Fruit fly (Drosophila melanogaster) whole organism, embryonic: ENCODE data around the gene AstA-R1.

Experiments used
- Atf3 ChIP-seq: fragments of 200-800 bp; sonication (Bioruptor generic); optimal IDR thresholded peaks from 3 replicates; lab custom pipeline; 2016; ENCODE audit warnings: missing biosample characterization, missing genetic modification characterization
- Atf6 ChIP-seq: fragments of 200-800 bp; sonication (Bioruptor generic); IDR thresholded peaks from 2 replicates; pipeline ENCODE4 v1.3.6; 2022; ENCODE audit warnings: missing biosample characterization, missing genetic modification characterization
- Awh ChIP-seq: fragments of 200-800 bp; sonication (Bioruptor generic); IDR thresholded peaks from 2 replicates; pipeline ENCODE4, ENCODE4 v1.3.6; 2022; ENCODE audit warnings: missing biosample characterization, missing genetic modification characterization
- Blimp-1 ChIP-seq: fragments of 200-800 bp; sonication (Bioruptor generic); optimal IDR thresholded peaks from 3 replicates; lab custom pipeline; 2018; ENCODE audit warnings: missing biosample characterization, missing genetic modification characterization, mild to moderate bottlenecking, moderate library complexity, missing genetic modification reagents
- CG10267 ChIP-seq: fragments of 200-800 bp; sonication (Bioruptor generic); optimal IDR thresholded peaks from 2 replicates; lab custom pipeline; 2018; ENCODE audit warnings: missing biosample characterization, mild to moderate bottlenecking, missing genetic modification characterization, moderate library complexity
- CG10543 ChIP-seq: fragments of 200-800 bp; sonication (Bioruptor generic); optimal IDR thresholded peaks from 3 replicates; lab custom pipeline; 2017; ENCODE audit warnings: missing biosample characterization, mild to moderate bottlenecking, missing genetic modification characterization, moderate library complexity
- CG12071 ChIP-seq: fragments of 200-800 bp; sonication (Bioruptor generic); optimal IDR thresholded peaks from 3 replicates; lab custom pipeline; 2018; ENCODE audit warnings: missing biosample characterization, mild to moderate bottlenecking, missing genetic modification characterization
- CG15073 ChIP-seq: fragments of 200-800 bp; sonication (Bioruptor generic); optimal IDR thresholded peaks from 2 replicates; lab custom pipeline; 2016; ENCODE audit warnings: missing biosample characterization, missing genetic modification characterization
- CG16863 ChIP-seq: fragments of 200-800 bp; sonication (Bioruptor generic); optimal IDR thresholded peaks from 3 replicates; lab custom pipeline; 2016; ENCODE audit warnings: missing biosample characterization, missing genetic modification characterization
- CG17361 ChIP-seq: fragments of 200-800 bp; sonication (Bioruptor generic); IDR thresholded peaks from 3 replicates; pipeline ENCODE4 v1.3.6; 2022; ENCODE audit warnings: missing biosample characterization, missing genetic modification characterization
- CG2129 ChIP-seq: fragments of 200-800 bp; sonication (Bioruptor generic); IDR thresholded peaks from 2 replicates; pipeline ENCODE4 v1.3.6; 2022; ENCODE audit warnings: missing biosample characterization, missing genetic modification characterization; ENCODE audit not compliant: partially characterized antibody
- CG2678 ChIP-seq: fragments of 200-800 bp; sonication (Bioruptor generic); optimal IDR thresholded peaks from 3 replicates; lab custom pipeline; 2019; ENCODE audit warnings: missing biosample characterization, mild to moderate bottlenecking, missing genetic modification characterization, moderate library complexity
- CG34376 ChIP-seq: fragments of 200-800 bp; sonication (Bioruptor generic); optimal IDR thresholded peaks from 2 replicates; lab custom pipeline; 2018; ENCODE audit warnings: missing biosample characterization, mild to moderate bottlenecking, missing genetic modification characterization
- CG3726 ChIP-seq: fragments of 200-800 bp; sonication (Bioruptor generic); IDR thresholded peaks from 3 replicates; pipeline ENCODE4, ENCODE4 v1.3.6; 2022; ENCODE audit warnings: missing biosample characterization, missing genetic modification characterization
- CG4424 ChIP-seq: fragments of 200-800 bp; sonication (Bioruptor generic); optimal IDR thresholded peaks from 3 replicates; lab custom pipeline; 2016; ENCODE audit warnings: missing biosample characterization, missing genetic modification characterization
- CG5245 ChIP-seq: fragments of 200-800 bp; sonication (Bioruptor generic); optimal IDR thresholded peaks from 3 replicates; lab custom pipeline; 2016; ENCODE audit warnings: missing biosample characterization, missing genetic modification characterization
- CG7963 ChIP-seq: fragments of 200-800 bp; sonication (Bioruptor generic); IDR thresholded peaks from 3 replicates; pipeline ENCODE4 v1.3.6; 2022; ENCODE audit warnings: missing biosample characterization, missing genetic modification characterization; ENCODE audit not compliant: partially characterized antibody
- CHES-1-like ChIP-seq: fragments of 200-800 bp; sonication (Bioruptor generic); optimal IDR thresholded peaks from 2 replicates; lab custom pipeline; 2016; ENCODE audit warnings: missing biosample characterization, missing genetic modification characterization
- Dref ChIP-seq: fragments of 200-800 bp; sonication (Bioruptor generic); IDR thresholded peaks from 2 replicates; pipeline ENCODE4 v1.3.6; 2022; ENCODE audit warnings: missing biosample characterization, missing genetic modification characterization
- Ets65A ChIP-seq: fragments of 200-800 bp; sonication (Bioruptor generic); peaks from one replicate; lab custom pipeline; 2016; ENCODE audit warnings: missing biosample characterization, missing genetic modification characterization
- Gug ChIP-seq: fragments of 200-800 bp; sonication (Bioruptor generic); IDR thresholded peaks from 4 replicates; pipeline ENCODE4 v1.3.6; 2022; ENCODE audit warnings: missing biosample characterization, missing genetic modification characterization
- NC2β ChIP-seq: fragments of 200-800 bp; sonication (Bioruptor generic); optimal IDR thresholded peaks from 2 replicates; lab custom pipeline; 2016; ENCODE audit warnings: missing biosample characterization, missing genetic modification characterization
- Optix ChIP-seq: fragments of 200-800 bp; sonication (Bioruptor generic); IDR thresholded peaks from 3 replicates; pipeline ENCODE4 v1.3.6; 2022; ENCODE audit warnings: missing biosample characterization, missing genetic modification characterization
- Pdp1 ChIP-seq, 2 experiments: fragments of 200-800 bp; sonication (Bioruptor generic); optimal IDR thresholded peaks; 3 replicates each; lab custom pipeline; 2016; ENCODE audit warnings: missing biosample characterization in 2 of 2, missing genetic modification characterization in 2 of 2, mild to moderate bottlenecking in 1 of 2, moderate library complexity in 1 of 2
- Sry-β ChIP-seq: fragments of 200-800 bp; sonication (Bioruptor generic); optimal IDR thresholded peaks from 2 replicates; lab custom pipeline; 2018; ENCODE audit warnings: missing biosample characterization, mild to moderate bottlenecking, missing genetic modification characterization, moderate library complexity
- YL-1 ChIP-seq: fragments of 200-800 bp; sonication (Bioruptor generic); optimal IDR thresholded peaks from 3 replicates; lab custom pipeline; 2017; ENCODE audit warnings: missing biosample characterization, mild to moderate bottlenecking, missing genetic modification characterization
- ab ChIP-seq: fragments of 200-800 bp; sonication (Bioruptor generic); optimal IDR thresholded peaks from 2 replicates; lab custom pipeline; 2016; ENCODE audit warnings: missing biosample characterization, missing genetic modification characterization
- amos ChIP-seq: fragments of 200-800 bp; sonication (Bioruptor generic); IDR thresholded peaks from 2 replicates; pipeline ENCODE4 v1.3.6; 2022; ENCODE audit warnings: missing biosample characterization, missing genetic modification characterization; ENCODE audit not compliant: partially characterized antibody
- az2 ChIP-seq: fragments of 200-800 bp; sonication (Bioruptor generic); optimal IDR thresholded peaks from 3 replicates; lab custom pipeline; 2016; ENCODE audit warnings: missing biosample characterization, missing genetic modification characterization
- bowl ChIP-seq: fragments of 200-800 bp; sonication (Bioruptor generic); IDR thresholded peaks from 2 replicates; pipeline ENCODE4 v1.3.6; 2022; ENCODE audit warnings: missing biosample characterization, missing genetic modification characterization
- cas ChIP-seq: fragments of 200-800 bp; sonication (Bioruptor generic); IDR thresholded peaks from 2 replicates; pipeline ENCODE4 v1.3.6; 2022; ENCODE audit warnings: missing biosample characterization, missing genetic modification characterization
- chm ChIP-seq: fragments of 200-800 bp; sonication (Bioruptor generic); IDR thresholded peaks from 2 replicates; pipeline ENCODE4 v1.3.6; 2022; ENCODE audit warnings: missing biosample characterization, missing genetic modification characterization
- crol ChIP-seq: fragments of 200-800 bp; sonication (Bioruptor generic); IDR thresholded peaks from 2 replicates; pipeline ENCODE4 v1.3.6; 2022; ENCODE audit warnings: missing biosample characterization, missing genetic modification characterization
- dm ChIP-seq: fragments of 200-800 bp; sonication (Bioruptor generic); optimal IDR thresholded peaks from 3 replicates; lab custom pipeline; 2016; ENCODE audit warnings: missing biosample characterization, missing genetic modification characterization
- ems ChIP-seq: fragments of 200-800 bp; sonication (Bioruptor generic); optimal IDR thresholded peaks from 3 replicates; lab custom pipeline; 2016; ENCODE audit warnings: missing biosample characterization, missing genetic modification characterization
- jigr1 ChIP-seq: fragments of 200-800 bp; sonication (Bioruptor generic); IDR thresholded peaks from 3 replicates; pipeline ENCODE4 v1.3.6; 2022; ENCODE audit warnings: missing biosample characterization, missing genetic modification characterization
- lilli ChIP-seq: fragments of 200-800 bp; sonication (Bioruptor generic); optimal IDR thresholded peaks from 3 replicates; lab custom pipeline; 2016; ENCODE audit warnings: missing biosample characterization, missing genetic modification characterization
- lmd ChIP-seq: fragments of 200-800 bp; sonication (Bioruptor generic); IDR thresholded peaks from 2 replicates; pipeline ENCODE4 v1.3.6; 2022; ENCODE audit warnings: missing biosample characterization, missing genetic modification characterization
- oc ChIP-seq: fragments of 200-800 bp; sonication (Bioruptor generic); optimal IDR thresholded peaks from 2 replicates; lab custom pipeline; 2018; ENCODE audit warnings: missing biosample characterization, mild to moderate bottlenecking, missing genetic modification characterization, moderate library complexity
- pan ChIP-seq, 4 experiments: fragments of >200 bp in 3 of 4; fragments of 200-800 bp in 1 of 4; sonication (Bioruptor generic) in 1 of 4; optimal IDR thresholded peaks in 3 of 4; IDR thresholded peaks in 1 of 4; 2 replicates each; pipeline versions ENCODE4 v1.3.6 to Lab custom; 2017 to 2022; ENCODE audit warnings: missing biosample characterization in 2 of 4, missing genetic modification characterization in 2 of 4, mixed read lengths in 1 of 4
- psq ChIP-seq: fragments of 200-800 bp; sonication (Bioruptor generic); optimal IDR thresholded peaks from 2 replicates; lab custom pipeline; 2017; ENCODE audit warnings: missing biosample characterization, missing genetic modification characterization
- sens-2 ChIP-seq: fragments of 200-800 bp; sonication (Bioruptor generic); IDR thresholded peaks from 2 replicates; pipeline ENCODE4 v1.3.6; 2022; ENCODE audit warnings: missing biosample characterization, missing genetic modification characterization
- shn ChIP-seq: fragments of 200-800 bp; sonication (Bioruptor generic); optimal IDR thresholded peaks from 3 replicates; lab custom pipeline; 2016; ENCODE audit warnings: missing biosample characterization, missing genetic modification characterization
- sr ChIP-seq: fragments of 200-800 bp; sonication (Bioruptor generic); IDR thresholded peaks from 3 replicates; pipeline ENCODE4 v1.3.6; 2022; ENCODE audit warnings: missing biosample characterization, missing genetic modification characterization
- stc ChIP-seq: fragments of 200-800 bp; sonication (Bioruptor generic); IDR thresholded peaks from 2 replicates; pipeline ENCODE4 v1.3.6; 2022; ENCODE audit warnings: missing biosample characterization, missing genetic modification characterization
- tgo ChIP-seq: fragments of 200-800 bp; sonication (Bioruptor generic); IDR thresholded peaks from 3 replicates; pipeline ENCODE4 v1.3.6; 2022; ENCODE audit warnings: missing biosample characterization, missing genetic modification characterization
- tin ChIP-seq: fragments of 200-800 bp; sonication (Bioruptor generic); optimal IDR thresholded peaks from 3 replicates; lab custom pipeline; 2016; ENCODE audit warnings: missing biosample characterization, missing genetic modification characterization
- trh ChIP-seq: fragments of 200-800 bp; sonication (Bioruptor generic); optimal IDR thresholded peaks from 2 replicates; lab custom pipeline; 2016; ENCODE audit warnings: missing biosample characterization, missing genetic modification characterization
- unpg ChIP-seq: fragments of 200-800 bp; sonication (Bioruptor generic); optimal IDR thresholded peaks from 3 replicates; lab custom pipeline; 2018; ENCODE audit warnings: missing biosample characterization, mild to moderate bottlenecking, missing genetic modification characterization, moderate library complexity
- yki ChIP-seq: fragments of >200 bp; optimal IDR thresholded peaks from 3 replicates; lab custom pipeline; 2018

The AstA-R1 gene

dm6 chrX:3696540-3697206, 122.3 kb downstream of the AstA-R1 start (continued):
- TF ChIP-seq CG17361 (GFP tag; lab: Robert Waterston, UW) (no peak), CG16863 (GFP tag; lab: Kevin White, UChicago) (no peak), dm (GFP tag; lab: Kevin White, UChicago) (peak; percentile 29), CG10267 (tag; lab: Kevin White, UChicago) (no peak), bowl (GFP tag; lab: Robert Waterston, UW) (no peak), Blimp-1 (GFP tag; lab: Kevin White, UChicago) (peak; percentile 27), CG34376 (GFP tag; lab: Kevin White, UChicago) (no peak), CG3726 (no peak), oc (tag; lab: Kevin White, UChicago) (no peak)

dm6 chrX:3704204-3704660, 129.9 kb downstream of the AstA-R1 start:
- TF ChIP-seq Optix (GFP tag; lab: Robert Waterston, UW) (no peak), trh (GFP tag; lab: Kevin White, UChicago) (peak; percentile 5), chm (no peak), yki (lab: Kevin White, UChicago) (no peak), jigr1 (no peak), lmd (GFP tag; lab: Robert Waterston, UW) (no peak), tin (GFP tag; lab: Kevin White, UChicago) (no peak), CG15073 (GFP tag; lab: Kevin White, UChicago) (no peak), unpg (GFP tag; lab: Kevin White, UChicago) (peak; percentile 27), CG7963 (GFP tag; lab: Robert Waterston, UW) (peak; percentile 67; the same call in 2 of the 3 replicates), sens-2 (GFP tag; lab: Robert Waterston, UW) (no peak), CHES-1-like (no peak), Ets65A (no peak), lilli (no peak), ems (GFP tag; lab: Kevin White, UChicago) (no peak), CG12071 (no peak), CG10543 (peak; percentile 8), YL-1 (GFP tag; lab: Kevin White, UChicago) (no peak), CG4424 (no peak), CG5245 (GFP tag; lab: Kevin White, UChicago) (no peak), NC2β (GFP tag; lab: Kevin White, UChicago) (peak; percentile 2), Gug (no peak), crol (GFP tag; lab: Robert Waterston, UW) (no peak), tgo (GFP tag; lab: Robert Waterston, UW) (no peak), Dref (GFP tag; lab: Robert Waterston, UW) (no peak), Atf6 (GFP tag; lab: Robert Waterston, UW) (peak; percentile 27; the same call in 1 of the 2 replicates), Atf3 (no peak), CG2129 (peak; percentile 86), az2 (GFP tag; lab: Kevin White, UChicago) (no peak), psq (no peak), Pdp1 (GFP tag; optimal IDR thresholded peaks at IDR 0.05; lab: Kevin White, UChicago) (no peak), shn (GFP tag; lab: Kevin White, UChicago) (no peak), amos (no peak; the same call in 1 of the 2 replicates), ab (no peak), sr (no peak), Awh (GFP tag; lab: Robert Waterston, UW) (no peak), CG2678 (tag; lab: Kevin White, UChicago) (no peak), Sry-β (peak; percentile 89), cas (GFP tag; lab: Robert Waterston, UW) (no peak), stc (GFP tag; lab: Robert Waterston, UW) (no peak), pan (optimal IDR thresholded peaks at IDR 0.05; lab: Kevin White, UChicago) (no peak), pan (GFP tag; optimal IDR thresholded peaks at IDR 0.05 in 1 of 2, IDR thresholded peaks at IDR 0.05 in 1 of 2) (no peak)
